Worm (Caenorhabditis elegans) whole organism, L2 larva: ENCODE measurements around the gene col-179.

Source experiments
- R02D3.7 ChIP-seq: fragments of 150-350 bp; optimal IDR thresholded peaks from 2 replicates; lab custom pipeline; 2014; ENCODE audit warnings: missing biosample characterization, missing genetic modification characterization
- dmd-4 ChIP-seq: sonication (generic microtip); optimal IDR thresholded peaks from 2 replicates; lab custom pipeline; 2017; ENCODE audit warnings: missing biosample characterization, missing genetic modification characterization
- mdl-1 ChIP-seq, 2 experiments: fragments of 150-350 bp in 1 of 2; sonication (generic microtip) in 1 of 2; optimal IDR thresholded peaks; 2 replicates each; lab custom pipeline; 2017; ENCODE audit warnings: missing biosample characterization in 2 of 2, missing genetic modification characterization in 2 of 2
- nhr-10 ChIP-seq: sonication (generic microtip); optimal IDR thresholded peaks from 2 replicates; lab custom pipeline; 2017; ENCODE audit warnings: missing biosample characterization, missing genetic modification characterization
- skn-1 ChIP-seq: sonication (generic microtip); optimal IDR thresholded peaks from 2 replicates; lab custom pipeline; 2017; ENCODE audit warnings: missing biosample characterization, missing genetic modification characterization

ce11 chrX:11152720-11153119 lies 48.5 kb upstream of the col-179 start, which contains the start of the genes C05C9.3 and C05C9.2:
- TF ChIP-seq nhr-10 (tag; lab: Kevin White, UChicago) (no peak), R02D3.7 (tag; lab: Kevin White, UChicago) (no peak), skn-1 (tag; lab: Kevin White, UChicago) (no peak), mdl-1 (tag; optimal IDR thresholded peaks at IDR 0.05; lab: Kevin White, UChicago) (no peak), dmd-4 (tag; lab: Kevin White, UChicago) (no peak)
